Worm (Caenorhabditis elegans) whole organism, L4/young adult: Measurements from ENCODE around the gene col-42.

Experiments used
- dao-5 ChIP-seq: sonication (generic microtip); optimal IDR thresholded peaks from 2 replicates; lab custom pipeline; 2016; ENCODE audit warnings: missing genotype, missing genetic modification characterization, moderate library complexity, missing compliant biosample characterization
- him-1 ChIP-seq: sonication (generic microtip); optimal IDR thresholded peaks from 2 replicates; lab custom pipeline; 2016; ENCODE audit warnings: missing genotype, missing genetic modification reagents, missing genetic modification characterization, missing compliant biosample characterization

DNA sequence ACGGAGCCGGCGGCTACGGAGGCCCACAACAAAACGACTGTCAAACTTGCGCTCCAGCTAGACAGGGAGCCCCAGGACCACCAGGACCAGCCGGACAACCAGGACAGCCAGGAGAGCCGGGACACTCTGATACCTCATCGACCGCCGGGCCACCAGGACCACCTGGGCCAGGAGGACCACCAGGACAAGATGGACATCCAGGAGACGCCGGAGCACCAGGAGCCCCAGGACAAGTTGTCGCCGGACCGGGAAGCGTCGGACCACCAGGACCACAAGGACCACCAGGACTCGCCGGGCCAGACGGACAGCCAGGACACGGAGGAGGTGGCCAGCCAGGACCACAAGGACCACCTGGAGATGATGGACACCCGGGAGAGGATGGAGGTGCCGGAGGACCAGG lies 790 bp downstream of the col-42 start:
- no peak for TF ChIP-seq dao-5
- no peak for TF ChIP-seq him-1 (tag; lab: Kevin White, UChicago)
